Worm (Caenorhabditis elegans) whole organism, L2 larva: ENCODE measurements around the gene fbxa-69.

ENCODE experiments used
- F13H6.1 ChIP-seq: sonication (generic microtip); optimal IDR thresholded peaks from 2 replicates; lab custom pipeline; 2016; ENCODE audit warnings: missing genetic modification characterization, missing compliant biosample characterization
- aly-2 ChIP-seq: fragments of 150-350 bp; optimal IDR thresholded peaks from 2 replicates; lab custom pipeline; 2014; ENCODE audit warnings: missing biosample characterization, missing genetic modification characterization
- ama-1 ChIP-seq: fragments of 150-350 bp; optimal IDR thresholded peaks from 2 replicates; lab custom pipeline; 2018; ENCODE audit warnings: inconsistent platforms
- ceh-82 ChIP-seq: fragments of 150-350 bp; optimal IDR thresholded peaks from 2 replicates; lab custom pipeline; 2014; ENCODE audit warnings: missing biosample characterization, missing genetic modification characterization
- dmd-4 ChIP-seq: sonication (generic microtip); optimal IDR thresholded peaks from 2 replicates; lab custom pipeline; 2017; ENCODE audit warnings: missing biosample characterization, missing genetic modification characterization
- elt-1 ChIP-seq: fragments of 150-350 bp; optimal IDR thresholded peaks from 2 replicates; lab custom pipeline; 2014; ENCODE audit warnings: missing biosample characterization, missing genetic modification characterization
- elt-3 ChIP-seq: sonication (generic microtip); optimal IDR thresholded peaks from 2 replicates; lab custom pipeline; 2017; ENCODE audit warnings: missing biosample characterization, missing genetic modification characterization
- lin-11 ChIP-seq: fragments of 150-350 bp; sonication (generic microtip); optimal IDR thresholded peaks from 2 replicates; lab custom pipeline; 2014; ENCODE audit warnings: missing biosample characterization, missing genetic modification characterization, inconsistent platforms, mixed read lengths
- nhr-10 ChIP-seq: sonication (generic microtip); optimal IDR thresholded peaks from 2 replicates; lab custom pipeline; 2017; ENCODE audit warnings: missing biosample characterization, missing genetic modification characterization
- nhr-12 ChIP-seq: fragments of 150-350 bp; optimal IDR thresholded peaks from 2 replicates; lab custom pipeline; 2014; ENCODE audit warnings: missing biosample characterization, missing genetic modification characterization
- peb-1 ChIP-seq: fragments of 150-350 bp; optimal IDR thresholded peaks from 2 replicates; lab custom pipeline; 2014; ENCODE audit warnings: missing biosample characterization, missing genetic modification characterization
- sma-9 ChIP-seq, 2 experiments: fragments of 150-350 bp in 1 of 2; sonication (generic microtip) in 1 of 2; optimal IDR thresholded peaks; 2 replicates each; lab custom pipeline; 2014 to 2016; ENCODE audit warnings: missing genetic modification characterization in 2 of 2, mild to moderate bottlenecking in 1 of 2, missing biosample characterization in 1 of 2, missing compliant biosample characterization in 1 of 2, missing genetic modification reagents in 1 of 2, moderate library complexity in 1 of 2
- unc-62 ChIP-seq: fragments of 150-350 bp; optimal IDR thresholded peaks from 2 replicates; lab custom pipeline; 2014; ENCODE audit warnings: missing biosample characterization, missing genetic modification reagents, missing genetic modification characterization
- ztf-4 ChIP-seq: fragments of 150-350 bp; optimal IDR thresholded peaks from 2 replicates; lab custom pipeline; 2014; ENCODE audit warnings: missing biosample characterization, missing genetic modification characterization

ce11 chrV:15796087-15796486 lies 19.7 kb downstream of the fbxa-69 start, which contains the start of gene nhr-223:
- no peak for TF ChIP-seq elt-3
- no peak for TF ChIP-seq unc-62
- no peak for TF ChIP-seq ama-1 (lab: Kevin White, UChicago)
- TF ChIP-seq peb-1 (tag; lab: Kevin White, UChicago), result no peak
- TF ChIP-seq nhr-10 (tag; lab: Kevin White, UChicago), result no peak
- no peak for TF ChIP-seq nhr-12 (tag; lab: Kevin White, UChicago)
- TF ChIP-seq dmd-4 (tag; lab: Kevin White, UChicago), result no peak
- no peak for TF ChIP-seq aly-2
- TF ChIP-seq elt-1, result no peak
- no peak for TF ChIP-seq lin-11
- no peak for TF ChIP-seq sma-9 (GFP tag; optimal IDR thresholded peaks at IDR 0.05; lab: Kevin White, UChicago)
- TF ChIP-seq sma-9 (tag; optimal IDR thresholded peaks at IDR 0.05; lab: Kevin White, UChicago), result no peak
- no peak for TF ChIP-seq ztf-4 (tag; lab: Kevin White, UChicago)
- TF ChIP-seq F13H6.1 (tag; lab: Kevin White, UChicago), result no peak
- no peak for TF ChIP-seq ceh-82
